Fruit fly (Drosophila melanogaster): ENCODE data around the gene CG46460.

- TF ChIP-seq CG8478 (optimal IDR thresholded peaks at IDR 0.05) (no peak), pan (optimal IDR thresholded peaks at IDR 0.05) (no peak)
These were observed 14.3 kb downstream of the CG46460 start, which contains the start of gene Cpr64Ac for dm6 chr3L:4212815-4213214.
